Fruit fly (Drosophila melanogaster): ENCODE results near the gene AkhR.

Gene AkhR

dm6 chr2L:6721710-6722109, 5.7 kb upstream of the AkhR start:
- TF ChIP-seq Eip75B (GFP tag; optimal IDR thresholded peaks at IDR 0.05) (no peak), Gug (GFP tag; IDR thresholded peaks at IDR 0.05) (no peak), CG7368 (GFP tag; optimal IDR thresholded peaks at IDR 0.05) (no peak), spab (GFP tag; optimal IDR thresholded peaks at IDR 0.05) (no peak)

- TF ChIP-seq net (GFP tag; optimal IDR thresholded peaks at IDR 0.05): no peak
- TF ChIP-seq CG6276 (GFP tag; optimal IDR thresholded peaks at IDR 0.05): no peak
- TF ChIP-seq CG32006 (GFP tag; optimal IDR thresholded peaks at IDR 0.05): no peak
- no peak for TF ChIP-seq CG8632 (GFP tag; optimal IDR thresholded peaks at IDR 0.05)
- TF ChIP-seq Ets21C (GFP tag; optimal IDR thresholded peaks at IDR 0.05): no peak
- TF ChIP-seq Eip78C (GFP tag): peak; percentile 45
These were observed 1.5 kb upstream of the AkhR start, which contains the start of gene Aatf for dm6 chr2L:6717460-6717859. Gene Aatf, plus strand, starts transcription at chr2L:6717625.

dm6 chr2L:6716921-6717320, 935 bp upstream of the AkhR start:
- TF ChIP-seq Sox102F (GFP tag; optimal IDR thresholded peaks at IDR 0.05): no peak

DNA sequence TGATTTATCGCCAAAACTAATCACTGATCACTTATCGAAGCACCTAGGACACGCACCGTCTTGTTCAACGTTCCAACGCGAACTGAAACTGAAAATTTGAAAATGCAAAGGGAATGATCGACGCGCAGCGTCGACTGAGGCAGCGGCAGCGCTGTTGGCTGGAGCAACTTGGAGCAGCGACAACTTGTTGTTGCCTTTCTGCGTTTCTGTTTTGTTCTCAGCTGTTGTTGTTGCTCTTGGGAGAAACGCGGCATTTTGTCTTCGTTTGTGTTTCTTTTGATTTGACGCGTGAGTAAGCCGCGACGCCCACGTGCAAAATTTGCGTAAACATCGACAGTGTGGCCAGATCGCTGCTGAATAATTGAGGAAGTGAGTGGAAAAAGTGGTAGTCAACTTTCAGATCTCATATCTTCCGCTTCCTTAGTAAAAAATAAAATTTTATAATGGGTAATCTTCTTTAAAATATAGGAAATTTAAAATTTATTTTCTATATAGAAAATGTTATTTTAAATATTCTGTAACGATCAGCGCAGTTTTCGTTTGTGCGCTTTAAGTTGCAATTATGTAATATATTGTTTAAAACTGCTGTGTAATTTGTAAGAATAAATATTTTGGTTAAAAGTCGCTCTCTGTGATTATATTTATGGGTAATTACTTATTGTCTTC, 6.9 kb downstream of the AkhR start, which contains the start of gene Tsp:
Gene Tsp, minus strand, starts transcription at position 90 of the 666 bp plus-strand sequence.
- TF ChIP-seq CG3032 (tag; optimal IDR thresholded peaks at IDR 0.05) (no peak), OdsH (GFP tag; optimal IDR thresholded peaks at IDR 0.05) (no peak), CG11902 (GFP tag; optimal IDR thresholded peaks at IDR 0.05) (no peak), CG16779 (tag; optimal IDR thresholded peaks at IDR 0.05) (no peak), cyc (GFP tag; optimal IDR thresholded peaks at IDR 0.05) (no peak), svp (GFP tag) (peak; percentile 64), CG8119 (GFP tag; IDR thresholded peaks at IDR 0.05) (peak; percentile 13; the same call in 1 of the 3 replicates), Eip75B (GFP tag; optimal IDR thresholded peaks at IDR 0.05) (no peak), lz (GFP tag; optimal IDR thresholded peaks at IDR 0.05) (no peak), CG9139 (GFP tag; optimal IDR thresholded peaks at IDR 0.05) (peak; percentile 7), acj6 (GFP tag; optimal IDR thresholded peaks at IDR 0.05) (peak; percentile 28), CG15336 (GFP tag; IDR thresholded peaks at IDR 0.05) (peak; percentile 19; the same call in 1 of the 2 replicates), fd59A (GFP tag; optimal IDR thresholded peaks at IDR 0.05) (no peak), CG6792 (GFP tag; optimal IDR thresholded peaks at IDR 0.05) (no peak), CG6163 (GFP tag; IDR thresholded peaks at IDR 0.05) (peak; percentile 56), fd85E (GFP tag; optimal IDR thresholded peaks at IDR 0.05) (no peak), CG6808 (GFP tag; optimal IDR thresholded peaks at IDR 0.05) (peak; percentile 4), CG10631 (GFP tag; optimal IDR thresholded peaks at IDR 0.05) (no peak), fkh (GFP tag; optimal IDR thresholded peaks at IDR 0.05) (peak; percentile 23), Hr39 (GFP tag; optimal IDR thresholded peaks at IDR 0.05) (no peak), net (GFP tag; optimal IDR thresholded peaks at IDR 0.05) (peak; percentile 4), Lpt (GFP tag; optimal IDR thresholded peaks at IDR 0.05) (no peak), Eip78C (GFP tag) (peak; percentile 71), dac (GFP tag; optimal IDR thresholded peaks at IDR 0.05) (no peak), Ets96B (tag; optimal IDR thresholded peaks at IDR 0.05) (no peak), CG4318 (GFP tag; optimal IDR thresholded peaks at IDR 0.05) (no peak), ss (GFP tag; optimal IDR thresholded peaks at IDR 0.05) (peak; percentile 5 to 41), Hr38 (GFP tag; optimal IDR thresholded peaks at IDR 0.05) (no peak), Met (GFP tag; optimal IDR thresholded peaks at IDR 0.05) (peak; percentile 27), CG3919 (GFP tag; optimal IDR thresholded peaks at IDR 0.05) (peak; percentile 17), CG34406 (GFP tag; optimal IDR thresholded peaks at IDR 0.05) (peak; percentile 7), pdm3 (GFP tag; optimal IDR thresholded peaks at IDR 0.05) (no peak), CG6854 (GFP tag; optimal IDR thresholded peaks at IDR 0.05) (no peak), dsx (GFP tag; optimal IDR thresholded peaks at IDR 0.05; ENCODE audit: poor library complexity, severe bottlenecking) (no peak), esn (GFP tag; optimal IDR thresholded peaks at IDR 0.05) (peak; percentile 21), CG11294 (GFP tag; IDR thresholded peaks at IDR 0.05) (no peak), Sox14 (GFP tag; optimal IDR thresholded peaks at IDR 0.05) (no peak), CG1621 (tag; optimal IDR thresholded peaks at IDR 0.05) (peak; percentile 36), Gug (GFP tag; IDR thresholded peaks at IDR 0.05) (no peak)
